Fruit fly (Drosophila melanogaster) whole organism, embryonic: ENCODE measurements around the gene Strip.

Experiments
- CG4617 ChIP-seq: fragments of 200-800 bp; sonication (Bioruptor generic); optimal IDR thresholded peaks from 3 replicates; lab custom pipeline; 2016; ENCODE audit warnings: missing biosample characterization, missing genetic modification characterization, borderline replicate concordance
- Doc3 ChIP-seq: fragments of 200-800 bp; sonication (Bioruptor generic); IDR thresholded peaks from 3 replicates; pipeline ENCODE4 v1.3.6; 2022; ENCODE audit warnings: missing biosample characterization, missing genetic modification characterization; ENCODE audit not compliant: partially characterized antibody
- fd64A ChIP-seq: fragments of 200-800 bp; sonication (Bioruptor generic); optimal IDR thresholded peaks from 3 replicates; lab custom pipeline; 2018; ENCODE audit warnings: missing biosample characterization, mild to moderate bottlenecking, missing genetic modification characterization

DNA sequence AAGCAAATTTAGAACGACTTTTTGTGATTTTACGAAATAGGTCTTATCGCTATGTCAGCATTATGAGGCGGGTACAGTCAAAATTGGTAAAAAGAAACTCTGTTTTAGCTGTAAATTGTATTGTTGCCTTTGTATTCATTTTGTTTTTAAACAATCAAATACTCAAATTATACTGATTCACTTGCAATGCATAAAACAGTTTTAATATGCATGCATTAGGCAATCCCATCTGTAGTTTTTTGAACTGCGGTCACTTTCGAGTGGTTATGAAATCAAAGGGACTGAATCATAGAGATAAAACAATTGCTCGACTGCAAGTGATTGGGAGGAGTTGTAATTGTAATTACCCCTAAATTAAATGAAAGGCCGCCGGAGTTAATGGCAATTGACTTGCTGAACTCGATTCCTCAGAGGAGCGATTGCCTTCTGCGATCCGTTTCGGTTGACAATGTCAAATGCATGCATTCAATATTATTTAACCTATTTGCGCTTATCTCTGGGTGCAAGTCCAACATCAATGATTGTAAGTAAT, 11.1 kb upstream of the Strip start:
- TF ChIP-seq Doc3 (GFP tag; lab: Robert Waterston, UW), result no peak
- no peak for TF ChIP-seq fd64A (GFP tag; lab: Kevin White, UChicago)
- no peak for TF ChIP-seq CG4617 (GFP tag; lab: Kevin White, UChicago)
